Worm (Caenorhabditis elegans) whole organism, L2 larva: ENCODE results near the gene iars-1.
"Not testable (repeated sequence)": the region's sequence is repeated elsewhere in the genome, so short reads cannot be mapped to it uniquely, and the experiment has no call there.

Experiments
- C34F6.9 ChIP-seq: fragments of 150-350 bp; optimal IDR thresholded peaks from 2 replicates; lab custom pipeline; 2014; ENCODE audit warnings: missing biosample characterization, missing genetic modification characterization
- F13H6.1 ChIP-seq: sonication (generic microtip); optimal IDR thresholded peaks from 2 replicates; lab custom pipeline; 2016; ENCODE audit warnings: missing genetic modification characterization, missing compliant biosample characterization
- R02D3.7 ChIP-seq: fragments of 150-350 bp; optimal IDR thresholded peaks from 2 replicates; lab custom pipeline; 2014; ENCODE audit warnings: missing biosample characterization, missing genetic modification characterization
- Y55F3AM.14 ChIP-seq: fragments of 200-800 bp; sonication (Bioruptor generic); optimal IDR thresholded peaks from 2 replicates; lab custom pipeline; 2018; ENCODE audit warnings: mild to moderate bottlenecking, missing genetic modification characterization, missing compliant biosample characterization
- ZK546.5 ChIP-seq: sonication (generic microtip); optimal IDR thresholded peaks from 2 replicates; lab custom pipeline; 2017; ENCODE audit warnings: missing biosample characterization, missing genetic modification characterization
- alr-1 ChIP-seq: fragments of 150-350 bp; optimal IDR thresholded peaks from 2 replicates; lab custom pipeline; 2014; ENCODE audit warnings: missing biosample characterization, missing genetic modification characterization
- aly-2 ChIP-seq: fragments of 150-350 bp; optimal IDR thresholded peaks from 2 replicates; lab custom pipeline; 2014; ENCODE audit warnings: missing biosample characterization, missing genetic modification characterization
- ama-1 ChIP-seq: fragments of 150-350 bp; optimal IDR thresholded peaks from 2 replicates; lab custom pipeline; 2018; ENCODE audit warnings: inconsistent platforms
- blmp-1 ChIP-seq: sonication (generic microtip); optimal IDR thresholded peaks from 2 replicates; lab custom pipeline; 2017; ENCODE audit warnings: missing genetic modification characterization, mild to moderate bottlenecking, missing compliant biosample characterization, antibody characterized with exemption, moderate library complexity; ENCODE audit not compliant: insufficient read depth
- ceh-16 ChIP-seq: fragments of 150-350 bp; optimal IDR thresholded peaks from 2 replicates; lab custom pipeline; 2014; ENCODE audit warnings: missing biosample characterization, missing genetic modification characterization
- ceh-82 ChIP-seq: fragments of 150-350 bp; optimal IDR thresholded peaks from 2 replicates; lab custom pipeline; 2014; ENCODE audit warnings: missing biosample characterization, missing genetic modification characterization
- crh-2 ChIP-seq: sonication (generic microtip); optimal IDR thresholded peaks from 2 replicates; lab custom pipeline; 2017; ENCODE audit warnings: missing biosample characterization, missing genetic modification characterization
- dmd-4 ChIP-seq: sonication (generic microtip); optimal IDR thresholded peaks from 2 replicates; lab custom pipeline; 2017; ENCODE audit warnings: missing biosample characterization, missing genetic modification characterization
- egl-27 ChIP-seq: sonication (generic microtip); optimal IDR thresholded peaks from 3 replicates; lab custom pipeline; 2017; ENCODE audit warnings: missing biosample characterization, missing genetic modification reagents, missing genetic modification characterization
- elt-1 ChIP-seq: fragments of 150-350 bp; optimal IDR thresholded peaks from 2 replicates; lab custom pipeline; 2014; ENCODE audit warnings: missing biosample characterization, missing genetic modification characterization
- elt-3 ChIP-seq: sonication (generic microtip); optimal IDR thresholded peaks from 2 replicates; lab custom pipeline; 2017; ENCODE audit warnings: missing biosample characterization, missing genetic modification characterization
- fos-1 ChIP-seq: fragments of 150-350 bp; optimal IDR thresholded peaks from 2 replicates; lab custom pipeline; 2014; ENCODE audit warnings: missing biosample characterization, missing genetic modification characterization
- gmeb-1 ChIP-seq: fragments of 150-350 bp; optimal IDR thresholded peaks from 2 replicates; lab custom pipeline; 2014; ENCODE audit warnings: missing biosample characterization, missing genetic modification characterization
- lin-11 ChIP-seq: fragments of 150-350 bp; sonication (generic microtip); optimal IDR thresholded peaks from 2 replicates; lab custom pipeline; 2014; ENCODE audit warnings: missing biosample characterization, missing genetic modification characterization, inconsistent platforms, mixed read lengths
- lin-13 ChIP-seq: fragments of 150-350 bp; optimal IDR thresholded peaks from 2 replicates; lab custom pipeline; 2014; ENCODE audit warnings: missing biosample characterization, missing genetic modification reagents, missing genetic modification characterization
- lin-39 ChIP-seq: fragments of 150-350 bp; optimal IDR thresholded peaks from 2 replicates; lab custom pipeline; 2014; ENCODE audit warnings: missing biosample characterization, missing genetic modification reagents, missing genetic modification characterization
- lsy-2 ChIP-seq, 2 experiments: fragments of 150-350 bp in 1 of 2; sonication (generic microtip) in 1 of 2; optimal IDR thresholded peaks; 2 replicates each; lab custom pipeline; 2014 to 2017; ENCODE audit warnings: missing biosample characterization in 2 of 2, missing genetic modification characterization in 2 of 2
- mab-5 ChIP-seq: fragments of 150-350 bp; optimal IDR thresholded peaks from 2 replicates; lab custom pipeline; 2014; ENCODE audit warnings: missing biosample characterization, missing genetic modification characterization
- mbf-1 ChIP-seq: sonication (generic microtip); optimal IDR thresholded peaks from 2 replicates; lab custom pipeline; 2017; ENCODE audit warnings: missing biosample characterization, missing genetic modification characterization
- mdl-1 ChIP-seq, 2 experiments: fragments of 150-350 bp in 1 of 2; sonication (generic microtip) in 1 of 2; optimal IDR thresholded peaks; 2 replicates each; lab custom pipeline; 2017; ENCODE audit warnings: missing biosample characterization in 2 of 2, missing genetic modification characterization in 2 of 2
- nhr-10 ChIP-seq: sonication (generic microtip); optimal IDR thresholded peaks from 2 replicates; lab custom pipeline; 2017; ENCODE audit warnings: missing biosample characterization, missing genetic modification characterization
- nhr-11 ChIP-seq: fragments of 150-350 bp; optimal IDR thresholded peaks from 2 replicates; lab custom pipeline; 2014; ENCODE audit warnings: missing biosample characterization, missing genetic modification characterization
- nhr-12 ChIP-seq: fragments of 150-350 bp; optimal IDR thresholded peaks from 2 replicates; lab custom pipeline; 2014; ENCODE audit warnings: missing biosample characterization, missing genetic modification characterization
- nhr-129 ChIP-seq: fragments of 150-350 bp; optimal IDR thresholded peaks from 2 replicates; lab custom pipeline; 2014; ENCODE audit warnings: missing biosample characterization, missing genetic modification characterization
- nhr-21 ChIP-seq: fragments of 150-350 bp; optimal IDR thresholded peaks from 2 replicates; lab custom pipeline; 2014; ENCODE audit warnings: missing biosample characterization, missing genetic modification characterization
- nhr-23 ChIP-seq: fragments of 150-350 bp; optimal IDR thresholded peaks from 2 replicates; lab custom pipeline; 2014; ENCODE audit warnings: missing biosample characterization, missing genetic modification reagents, missing genetic modification characterization
- nhr-237 ChIP-seq: fragments of 150-350 bp; optimal IDR thresholded peaks from 2 replicates; lab custom pipeline; 2014; ENCODE audit warnings: missing biosample characterization, missing genetic modification characterization
- nhr-25 ChIP-seq: fragments of 150-350 bp; sonication (generic microtip); optimal IDR thresholded peaks from 3 replicates; lab custom pipeline; 2014; ENCODE audit warnings: missing biosample characterization, missing genetic modification characterization
- nhr-6 ChIP-seq: fragments of 150-350 bp; optimal IDR thresholded peaks from 2 replicates; lab custom pipeline; 2014; ENCODE audit warnings: missing biosample characterization, missing genetic modification characterization
- nhr-77 ChIP-seq: fragments of 150-350 bp; optimal IDR thresholded peaks from 2 replicates; lab custom pipeline; 2014; ENCODE audit warnings: missing biosample characterization, missing genetic modification characterization
- peb-1 ChIP-seq: fragments of 150-350 bp; optimal IDR thresholded peaks from 2 replicates; lab custom pipeline; 2014; ENCODE audit warnings: missing biosample characterization, missing genetic modification characterization
- sem-4 ChIP-seq: fragments of 150-350 bp; optimal IDR thresholded peaks from 2 replicates; lab custom pipeline; 2014; ENCODE audit warnings: missing biosample characterization, missing genetic modification reagents, missing genetic modification characterization
- skn-1 ChIP-seq: sonication (generic microtip); optimal IDR thresholded peaks from 2 replicates; lab custom pipeline; 2017; ENCODE audit warnings: missing biosample characterization, missing genetic modification characterization
- sma-3 ChIP-seq: sonication (generic microtip); optimal IDR thresholded peaks from 2 replicates; lab custom pipeline; 2016; ENCODE audit warnings: missing genetic modification reagents, missing genetic modification characterization, missing compliant biosample characterization
- sma-9 ChIP-seq, 2 experiments: fragments of 150-350 bp in 1 of 2; sonication (generic microtip) in 1 of 2; optimal IDR thresholded peaks; 2 replicates each; lab custom pipeline; 2014 to 2016; ENCODE audit warnings: missing genetic modification characterization in 2 of 2, mild to moderate bottlenecking in 1 of 2, missing biosample characterization in 1 of 2, missing compliant biosample characterization in 1 of 2, missing genetic modification reagents in 1 of 2, moderate library complexity in 1 of 2
- snpc-4 ChIP-seq: fragments of 150-350 bp; optimal IDR thresholded peaks from 2 replicates; lab custom pipeline; 2014; ENCODE audit warnings: missing biosample characterization, missing genetic modification characterization
- unc-39 ChIP-seq: fragments of 150-350 bp; optimal IDR thresholded peaks from 2 replicates; lab custom pipeline; 2014; ENCODE audit warnings: missing biosample characterization, missing genetic modification characterization
- unc-55 ChIP-seq: fragments of 150-350 bp; sonication (generic microtip); optimal IDR thresholded peaks from 3 replicates; lab custom pipeline; 2014; ENCODE audit warnings: missing biosample characterization, missing genetic modification reagents, missing genetic modification characterization
- unc-62 ChIP-seq: fragments of 150-350 bp; optimal IDR thresholded peaks from 2 replicates; lab custom pipeline; 2014; ENCODE audit warnings: missing biosample characterization, missing genetic modification reagents, missing genetic modification characterization
- zag-1 ChIP-seq: fragments of 150-350 bp; optimal IDR thresholded peaks from 2 replicates; lab custom pipeline; 2014; ENCODE audit warnings: missing biosample characterization, missing genetic modification characterization
- ztf-1 ChIP-seq: fragments of 200-800 bp; sonication (Bioruptor generic); conservative IDR thresholded peaks from 2 replicates; pipeline ENCODE4 v1.3.6; 2022; ENCODE audit warnings: missing genetic modification characterization, missing compliant biosample characterization
- ztf-11 ChIP-seq: sonication (generic microtip); optimal IDR thresholded peaks from 2 replicates; lab custom pipeline; 2017; ENCODE audit warnings: missing biosample characterization, missing genetic modification characterization
- ztf-4 ChIP-seq: fragments of 150-350 bp; optimal IDR thresholded peaks from 2 replicates; lab custom pipeline; 2014; ENCODE audit warnings: missing biosample characterization, missing genetic modification characterization

The iars-1 gene

DNA sequence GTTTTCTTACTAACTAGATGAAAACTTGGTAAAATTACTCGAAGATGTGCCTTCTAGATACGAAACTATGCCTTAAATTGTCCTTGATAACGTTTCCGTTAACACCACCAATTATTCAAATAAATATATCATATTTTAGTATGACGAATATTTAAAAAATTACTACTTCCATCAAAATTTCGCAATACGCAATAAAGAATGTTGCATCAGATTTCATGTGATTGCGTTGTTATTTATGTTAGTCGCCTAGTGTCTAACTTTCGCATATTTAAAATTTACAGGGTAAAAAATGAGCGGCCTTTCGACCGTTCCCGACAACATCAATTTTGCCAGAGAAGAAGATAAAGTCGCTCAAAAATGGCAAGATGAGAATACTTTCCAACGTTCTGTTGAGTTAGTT is at the start of gene iars-1:
iars-1 (plus strand) TSS at position 276 of the 400 bp plus-strand sequence.
- TF ChIP-seq nhr-129 (tag; lab: Kevin White, UChicago) (peak; percentile 11), lin-13 (GFP tag; lab: Kevin White, UChicago) (no peak)

DNA sequence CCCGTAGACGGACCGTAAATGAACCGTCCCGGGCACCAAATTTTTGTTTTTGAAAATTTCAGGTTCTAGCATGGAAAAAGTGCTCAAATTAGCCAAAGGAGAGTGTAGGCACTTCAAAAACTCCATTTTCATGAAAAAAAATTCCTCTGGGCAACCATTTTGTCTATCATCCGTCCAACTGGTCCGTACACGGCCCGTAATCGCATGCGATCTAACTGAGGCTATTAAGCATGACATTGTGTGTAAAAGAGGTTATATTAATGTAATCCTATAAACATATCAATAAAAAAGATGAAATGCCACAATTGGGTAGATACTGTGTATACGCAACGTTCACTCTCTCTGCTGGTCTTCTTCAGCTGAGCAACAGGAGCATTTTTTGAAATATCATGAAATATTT is 45.8 kb upstream of the iars-1 start, which contains the start of gene R09E10.1:
R09E10.1 (minus strand) TSS at position 101 of the 400 bp plus-strand sequence.
- not testable (repeated sequence) for TF ChIP-seq ZK546.5 (tag; lab: Kevin White, UChicago); nhr-21 (tag; lab: Kevin White, UChicago); ztf-4

DNA sequence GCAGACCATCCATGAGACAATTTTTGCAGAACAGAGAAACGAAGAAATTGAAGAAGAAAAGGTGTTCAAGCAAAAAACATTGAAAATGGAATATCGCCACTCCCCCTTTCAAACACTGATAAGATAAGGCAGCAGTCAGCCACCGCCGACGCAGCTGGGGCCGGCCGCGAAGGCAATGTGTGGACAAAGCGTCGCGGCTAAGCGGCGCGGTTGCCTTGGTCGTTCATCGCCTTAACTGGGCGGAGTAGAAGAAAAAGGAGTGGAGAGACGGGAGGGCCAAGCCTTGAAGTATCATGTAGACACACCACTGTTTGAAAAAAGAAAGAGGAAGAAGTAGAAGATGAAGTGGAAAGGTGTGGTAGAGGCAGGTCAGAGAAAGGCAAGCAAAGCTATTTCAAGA is 37.4 kb upstream of the iars-1 start:
- TF ChIP-seq peb-1 (tag; lab: Kevin White, UChicago) (no peak), nhr-23 (tag; lab: Kevin White, UChicago) (no peak), sma-3 (GFP tag; lab: Kevin White, UChicago) (peak; percentile 44), ama-1 (lab: Kevin White, UChicago) (no peak), nhr-129 (tag; lab: Kevin White, UChicago) (no peak), nhr-25 (tag; lab: Kevin White, UChicago) (peak; percentile 17), lin-39 (tag; lab: Kevin White, UChicago) (no peak), nhr-237 (tag; lab: Kevin White, UChicago) (no peak), nhr-10 (no peak), lin-13 (GFP tag; lab: Kevin White, UChicago) (no peak), mdl-1 (tag; optimal IDR thresholded peaks at IDR 0.05; lab: Kevin White, UChicago) (no peak), ceh-82 (tag; lab: Kevin White, UChicago) (no peak), unc-39 (tag; lab: Kevin White, UChicago) (no peak), lsy-2 (tag; optimal IDR thresholded peaks at IDR 0.05; lab: Kevin White, UChicago) (no peak), egl-27 (tag; lab: Kevin White, UChicago) (no peak), nhr-12 (no peak), fos-1 (peak; percentile 68), aly-2 (tag; lab: Kevin White, UChicago) (no peak), ztf-1 (no peak), gmeb-1 (tag; lab: Kevin White, UChicago) (no peak), crh-2 (tag; lab: Kevin White, UChicago) (peak; percentile 35), Y55F3AM.14 (GFP tag; lab: Kevin White, UChicago) (no peak), skn-1 (no peak), nhr-11 (tag; lab: Kevin White, UChicago) (no peak), nhr-21 (tag; lab: Kevin White, UChicago) (no peak), lin-11 (no peak), elt-1 (tag; lab: Kevin White, UChicago) (no peak), sma-9 (GFP tag; optimal IDR thresholded peaks at IDR 0.05; lab: Kevin White, UChicago) (peak; percentile 28), sma-9 (tag; optimal IDR thresholded peaks at IDR 0.05; lab: Kevin White, UChicago) (no peak), nhr-6 (tag; lab: Kevin White, UChicago) (no peak), dmd-4 (tag; lab: Kevin White, UChicago) (no peak), C34F6.9 (tag; lab: Kevin White, UChicago) (no peak), blmp-1 (tag; lab: Kevin White, UChicago) (peak; percentile 22), zag-1 (tag; lab: Kevin White, UChicago) (no peak), alr-1 (no peak), ztf-4 (no peak), F13H6.1 (tag; lab: Kevin White, UChicago) (peak; percentile 25), mab-5 (tag; lab: Kevin White, UChicago) (no peak), ZK546.5 (tag; lab: Kevin White, UChicago) (no peak), mbf-1 (tag; lab: Kevin White, UChicago) (no peak), elt-3 (no peak), sem-4 (tag; lab: Kevin White, UChicago) (no peak), snpc-4 (tag; lab: Kevin White, UChicago) (no peak), ztf-11 (tag; lab: Kevin White, UChicago) (no peak), unc-55 (no peak), ceh-16 (tag; lab: Kevin White, UChicago) (no peak), R02D3.7 (tag; lab: Kevin White, UChicago) (no peak), unc-62 (GFP tag; lab: Kevin White, UChicago) (no peak), nhr-77 (tag; lab: Kevin White, UChicago) (no peak)
